Worm (Caenorhabditis elegans): Measurements from ENCODE around the gene H38K22.9.

The H38K22.9 gene

ce11 chrIII:4332543-4333042 is 8.6 kb downstream of the H38K22.9 start, which contains the start of gene cdk-12 (continued):
- TF ChIP-seq vab-7 (GFP tag; IDR thresholded peaks at IDR 0.05) (no peak), Y75B8A.6 (GFP tag; IDR thresholded peaks at IDR 0.05) (no peak), unc-62 (GFP tag; optimal IDR thresholded peaks at IDR 0.05 in 1 of 2) (peak in 1 of 2 experiments; percentile 41), unc-62 (tag; optimal IDR thresholded peaks at IDR 0.05) (no peak), ceh-32 (tag; optimal IDR thresholded peaks at IDR 0.05; ENCODE audit: poor library complexity) (no peak), mxl-2 (GFP tag; conservative IDR thresholded peaks at IDR 0.05) (no peak), unc-130 (GFP tag; optimal IDR thresholded peaks at IDR 0.05) (no peak), Y48G9A.11 (GFP tag; IDR thresholded peaks at IDR 0.05) (no peak), nhr-6 (tag; optimal IDR thresholded peaks at IDR 0.05) (peak; percentile 15), nhr-76 (tag; optimal IDR thresholded peaks at IDR 0.05) (no peak), ceh-44 (GFP tag; IDR thresholded peaks at IDR 0.05) (no peak), lin-38 (GFP tag; IDR thresholded peaks at IDR 0.05) (0 out of 2 replicates have a peak, but pooled peaks have one; percentile 11), nhr-25 (tag; optimal IDR thresholded peaks at IDR 0.05; ENCODE audit: borderline replicate concordance, insufficient read depth) (no peak), F26F4.8 (GFP tag; conservative IDR thresholded peaks at IDR 0.05) (no peak), ceh-82 (tag; optimal IDR thresholded peaks at IDR 0.05) (no peak), lsy-2 (tag; optimal IDR thresholded peaks at IDR 0.05) (peak in 1 of 2 experiments; percentile 70), lin-13 (GFP tag; optimal IDR thresholded peaks at IDR 0.05) (no peak), daf-12 (tag; optimal IDR thresholded peaks at IDR 0.05) (no peak), nhr-102 (tag; optimal IDR thresholded peaks at IDR 0.05) (no peak), T26A8.4 (GFP tag; IDR thresholded peaks at IDR 0.05) (no peak), spr-1 (tag; optimal IDR thresholded peaks at IDR 0.05) (no peak), snpc-4 (tag; optimal IDR thresholded peaks at IDR 0.05) (no peak)

DNA sequence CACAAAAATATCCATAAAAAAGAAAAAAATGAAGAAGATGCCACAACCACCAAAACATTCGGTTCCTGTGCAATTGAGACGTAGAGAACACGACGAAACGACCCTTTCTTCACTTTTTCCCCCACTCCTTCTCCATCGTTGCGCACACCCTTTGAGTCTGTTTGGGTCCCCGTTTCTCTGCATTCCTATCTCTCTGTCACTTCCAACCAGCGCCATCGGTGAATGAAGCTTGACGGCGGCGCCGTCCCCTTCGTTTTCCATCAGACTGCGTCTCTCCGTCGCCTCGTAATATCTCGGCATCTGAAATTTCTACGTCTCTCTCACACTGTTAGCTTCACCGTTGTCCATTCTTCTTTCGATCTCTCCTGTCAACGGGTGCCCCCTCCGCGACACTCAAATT is 11.7 kb downstream of the H38K22.9 start:
- peak in 1 of 2 experiments; percentile 42 for TF ChIP-seq unc-62 (GFP tag; optimal IDR thresholded peaks at IDR 0.05 in 1 of 2)
- TF ChIP-seq unc-62 (tag; optimal IDR thresholded peaks at IDR 0.05) = no peak
- peak in 1 of 2 experiments; percentile 31 for TF ChIP-seq hif-1 (tag; optimal IDR thresholded peaks at IDR 0.05)
- peak in 1 of 2 experiments; percentile 59 for TF ChIP-seq mdl-1 (tag; optimal IDR thresholded peaks at IDR 0.05)
- TF ChIP-seq rbr-2 (tag; optimal IDR thresholded peaks at IDR 0.05) = peak; percentile 54
- peak; percentile 51; the same call in 1 of the 2 replicates for TF ChIP-seq egl-43 (GFP tag; IDR thresholded peaks at IDR 0.05)
- TF ChIP-seq mxl-3 (GFP tag; optimal IDR thresholded peaks at IDR 0.05) = peak; percentile 2
- TF ChIP-seq fkh-10 (GFP tag; optimal IDR thresholded peaks at IDR 0.05) = peak; percentile 6
- TF ChIP-seq mes-2 (tag; optimal IDR thresholded peaks at IDR 0.05; ENCODE audit: poor library complexity, severe bottlenecking) = peak; percentile 26
- TF ChIP-seq lsy-2 (tag; optimal IDR thresholded peaks at IDR 0.05) = peak; percentile 17 to 35
- no peak for TF ChIP-seq nhr-10 (tag; optimal IDR thresholded peaks at IDR 0.05)
- TF ChIP-seq hmg-1.1 (GFP tag; IDR thresholded peaks at IDR 0.05) = peak; percentile 74
- TF ChIP-seq tra-1 (GFP tag; IDR thresholded peaks at IDR 0.05) = no peak
- TF ChIP-seq hlh-11 (tag; optimal IDR thresholded peaks at IDR 0.05) = peak; percentile 0
- TF ChIP-seq nhr-102 (tag; optimal IDR thresholded peaks at IDR 0.05) = no peak
- TF ChIP-seq set-16 (GFP tag; IDR thresholded peaks at IDR 0.05) = peak; percentile 42; the same call in 1 of the 2 replicates

- TF ChIP-seq F37D6.2 (tag; optimal IDR thresholded peaks at IDR 0.05) (no peak), saeg-2 (GFP tag; IDR thresholded peaks at IDR 0.05) (no peak), nhr-102 (tag; optimal IDR thresholded peaks at IDR 0.05) (no peak), mdt-29 (GFP tag; IDR thresholded peaks at IDR 0.05) (no peak), mes-2 (tag; optimal IDR thresholded peaks at IDR 0.05; ENCODE audit: poor library complexity, severe bottlenecking) (peak; percentile 94), madf-5 (GFP tag; IDR thresholded peaks at IDR 0.05) (no peak), F44E2.7 (GFP tag; IDR thresholded peaks at IDR 0.05) (no peak), spr-3 (GFP tag; optimal IDR thresholded peaks at IDR 0.05) (no peak), sdz-12 (GFP tag; optimal IDR thresholded peaks at IDR 0.05) (no peak), php-3 (GFP tag; IDR thresholded peaks at IDR 0.05) (no peak), rbr-2 (tag; optimal IDR thresholded peaks at IDR 0.05) (no peak), snpc-4 (tag; optimal IDR thresholded peaks at IDR 0.05) (no peak), nhr-237 (tag; optimal IDR thresholded peaks at IDR 0.05) (no peak), Y75B8A.6 (GFP tag; IDR thresholded peaks at IDR 0.05) (no peak), lsy-2 (tag; optimal IDR thresholded peaks at IDR 0.05) (peak in 1 of 2 experiments; percentile 66), ceh-82 (tag; optimal IDR thresholded peaks at IDR 0.05) (no peak), zag-1 (tag; optimal IDR thresholded peaks at IDR 0.05) (no peak), arid-1 (GFP tag; conservative IDR thresholded peaks at IDR 0.05) (no peak), nhr-48 (tag; optimal IDR thresholded peaks at IDR 0.05) (no peak), T26A8.4 (GFP tag; IDR thresholded peaks at IDR 0.05) (no peak), T20F7.1 (GFP tag; optimal IDR thresholded peaks at IDR 0.05) (no peak)
These were observed 19.1 kb downstream of the H38K22.9 start, which contains the start of the genes B0285.3 and lcmt-1 for ce11 chrIII:4343070-4343469. Gene B0285.3, minus strand, starts transcription at chrIII:4343336. Gene lcmt-1, plus strand, starts transcription at chrIII:4343446.

Measured in whole organism, L4 larva.